Worm (Caenorhabditis elegans) whole organism, early embryonic: ENCODE results near the gene F58F12.1.
A peak's percentile ranks its signal among the peaks of the same experiment; 100 is the strongest.

Source experiments
- B0310.2 ChIP-seq: sonication (generic microtip); optimal IDR thresholded peaks from 2 replicates; lab custom pipeline; 2016; ENCODE audit warnings: mild to moderate bottlenecking, missing genetic modification characterization, missing compliant biosample characterization
- F13C5.2 ChIP-seq: sonication (generic microtip); optimal IDR thresholded peaks from 2 replicates; lab custom pipeline; 2017; ENCODE audit warnings: mild to moderate bottlenecking, missing genetic modification characterization, inconsistent platforms, missing compliant biosample characterization
- aly-1 ChIP-seq: sonication (generic microtip); optimal IDR thresholded peaks from 2 replicates; lab custom pipeline; 2016; ENCODE audit warnings: missing genetic modification characterization, missing compliant biosample characterization
- ama-1 ChIP-seq: fragments of 150-350 bp; optimal IDR thresholded peaks from 2 replicates; lab custom pipeline; 2014
- ceh-13 ChIP-seq: fragments of 200-800 bp; sonication (Bioruptor generic); optimal IDR thresholded peaks from 2 replicates; lab custom pipeline; 2018; ENCODE audit warnings: mild to moderate bottlenecking, missing genetic modification characterization, missing compliant biosample characterization
- ceh-36 ChIP-seq: sonication (generic microtip); optimal IDR thresholded peaks from 2 replicates; lab custom pipeline; 2016; ENCODE audit warnings: missing genetic modification characterization, inconsistent platforms, missing compliant biosample characterization
- ets-7 ChIP-seq: sonication (generic microtip); optimal IDR thresholded peaks from 2 replicates; lab custom pipeline; 2016; ENCODE audit warnings: missing genotype, missing genetic modification characterization, missing compliant biosample characterization
- flt-1 ChIP-seq: fragments of 200-800 bp; sonication (Bioruptor generic); IDR thresholded peaks from 2 replicates; pipeline ENCODE4 v1.3.6; 2022; ENCODE audit warnings: missing genetic modification characterization, missing compliant biosample characterization
- hmbx-1 ChIP-seq: sonication (generic microtip); optimal IDR thresholded peaks from 2 replicates; lab custom pipeline; 2016; ENCODE audit warnings: mild to moderate bottlenecking, missing genetic modification characterization, missing compliant biosample characterization
- hmg-4 ChIP-seq: fragments of 200-800 bp; sonication (Bioruptor generic); optimal IDR thresholded peaks from 2 replicates; lab custom pipeline; 2018; ENCODE audit warnings: mild to moderate bottlenecking, missing genetic modification characterization, missing compliant biosample characterization
- hnd-1 ChIP-seq: sonication (generic microtip); optimal IDR thresholded peaks from 2 replicates; lab custom pipeline; 2016; ENCODE audit warnings: missing genetic modification characterization, missing compliant biosample characterization
- pes-1 ChIP-seq: fragments of 200-800 bp; sonication (Bioruptor generic); IDR thresholded peaks from 2 replicates; pipeline ENCODE4 v1.3.6; 2022; ENCODE audit warnings: missing genetic modification reagents, missing genetic modification characterization, missing compliant biosample characterization
- scrt-1 ChIP-seq: fragments of 200-800 bp; sonication (Bioruptor generic); IDR thresholded peaks from 2 replicates; pipeline ENCODE4 v1.3.6; 2022; ENCODE audit warnings: missing genetic modification characterization, missing compliant biosample characterization
- sea-1 ChIP-seq: fragments of 200-800 bp; sonication (Bioruptor generic); conservative IDR thresholded peaks from 2 replicates; pipeline ENCODE4 v1.3.6; 2022; ENCODE audit warnings: missing genetic modification characterization, missing compliant biosample characterization
- tbx-11 ChIP-seq: fragments of 200-800 bp; sonication (Bioruptor generic); IDR thresholded peaks from 2 replicates; pipeline ENCODE4 v1.3.6; 2022; ENCODE audit warnings: missing genetic modification characterization, missing compliant biosample characterization
- tbx-37 ChIP-seq: fragments of 200-800 bp; sonication (Bioruptor generic); conservative IDR thresholded peaks from 2 replicates; pipeline ENCODE4 v1.3.6; 2022; ENCODE audit warnings: missing genetic modification reagents, missing genetic modification characterization, missing compliant biosample characterization
- tra-4 ChIP-seq: sonication (generic microtip); optimal IDR thresholded peaks from 2 replicates; lab custom pipeline; 2017; ENCODE audit warnings: missing genetic modification characterization, missing compliant biosample characterization

Gene F58F12.1

DNA sequence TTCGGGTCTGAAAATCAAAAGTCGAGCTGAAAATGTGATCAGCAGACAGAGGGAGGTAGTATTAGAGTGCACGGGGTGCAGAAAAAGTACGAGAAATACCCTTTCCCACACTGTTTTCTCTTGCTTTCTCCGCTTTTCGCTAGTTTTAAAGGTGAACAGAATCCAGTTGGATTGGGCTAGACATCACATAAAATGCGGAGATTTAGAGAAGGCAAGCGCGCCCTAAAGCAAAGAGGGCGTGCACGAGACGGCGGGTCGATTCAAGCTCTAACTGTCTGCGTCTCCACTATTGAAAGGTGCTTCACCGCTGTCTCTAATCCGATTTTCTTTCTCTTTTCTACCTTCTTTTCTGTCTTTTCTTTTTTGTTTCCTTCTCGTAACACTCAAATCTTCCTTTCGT, 13.3 kb upstream of the F58F12.1 start:
- TF ChIP-seq ceh-36 (tag; lab: Kevin White, UChicago) (peak; percentile 27), hmg-4 (GFP tag; lab: Kevin White, UChicago) (peak; percentile 50), tra-4 (no peak)

DNA sequence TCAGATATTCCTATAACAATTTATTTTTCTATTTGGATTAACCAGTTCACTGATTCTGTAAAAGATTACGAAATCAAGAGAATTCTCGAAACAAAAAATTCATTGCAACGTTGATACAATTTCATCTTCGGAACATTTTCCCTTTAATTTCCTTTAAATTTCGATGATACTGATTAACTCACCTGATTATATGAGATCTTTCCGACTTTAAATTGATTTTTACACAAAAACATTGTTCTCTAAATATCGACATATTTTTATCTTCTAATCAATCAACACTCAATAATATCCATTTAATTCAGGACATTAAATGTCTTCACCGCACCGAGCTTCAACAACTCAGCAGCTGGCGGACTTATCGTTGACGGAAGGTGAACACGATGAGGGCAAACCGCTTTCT, 12.4 kb upstream of the F58F12.1 start, which contains the start of gene lin-23:
Gene lin-23, plus strand, starts transcription at position 301 of the 400 bp plus-strand sequence.
- no peak for TF ChIP-seq ceh-36 (tag; lab: Kevin White, UChicago)
- TF ChIP-seq flt-1 (GFP tag; lab: Robert Waterston, UW) = no peak
- TF ChIP-seq tra-4 = no peak
- TF ChIP-seq B0310.2 = no peak
- no peak for TF ChIP-seq tbx-11 (GFP tag; lab: Robert Waterston, UW)
- no peak for TF ChIP-seq ets-7 (tag; lab: Kevin White, UChicago)
- TF ChIP-seq tbx-37 (GFP tag; lab: Robert Waterston, UW) = no peak

DNA sequence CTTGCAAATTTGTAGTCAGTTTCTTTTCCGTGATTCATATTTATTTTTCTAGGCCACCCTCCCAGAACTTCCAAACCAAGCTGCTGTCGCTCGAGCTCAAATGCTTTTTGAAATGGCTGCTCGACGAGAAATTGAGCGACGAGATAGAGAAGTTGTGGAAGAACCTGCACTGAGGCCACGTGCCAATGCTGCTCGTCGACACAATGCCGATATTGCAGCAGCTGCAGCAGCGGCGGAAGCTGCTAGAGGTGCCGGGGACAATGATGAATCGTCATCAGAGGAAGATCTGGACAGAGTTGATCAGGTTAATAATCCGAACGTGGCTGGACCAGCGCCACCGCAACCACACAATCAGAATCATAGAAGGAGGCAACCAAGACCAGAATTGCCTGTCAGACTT, 10.1 kb upstream of the F58F12.1 start:
- TF ChIP-seq tra-4 = no peak
- no peak for TF ChIP-seq F13C5.2 (tag; lab: Kevin White, UChicago)
- TF ChIP-seq hmbx-1 = no peak
- no peak for TF ChIP-seq sea-1 (GFP tag; lab: Robert Waterston, UW)
- no peak for TF ChIP-seq tbx-11 (GFP tag; lab: Robert Waterston, UW)
- TF ChIP-seq aly-1 (tag; lab: Kevin White, UChicago) = no peak
- TF ChIP-seq hnd-1 (tag; lab: Kevin White, UChicago) = no peak
- TF ChIP-seq ets-7 (tag; lab: Kevin White, UChicago) = no peak
- no peak for TF ChIP-seq ceh-36 (tag; lab: Kevin White, UChicago)
- TF ChIP-seq hmg-4 (GFP tag; lab: Kevin White, UChicago) = no peak
- TF ChIP-seq pes-1 (GFP tag; lab: Robert Waterston, UW) = no peak

DNA sequence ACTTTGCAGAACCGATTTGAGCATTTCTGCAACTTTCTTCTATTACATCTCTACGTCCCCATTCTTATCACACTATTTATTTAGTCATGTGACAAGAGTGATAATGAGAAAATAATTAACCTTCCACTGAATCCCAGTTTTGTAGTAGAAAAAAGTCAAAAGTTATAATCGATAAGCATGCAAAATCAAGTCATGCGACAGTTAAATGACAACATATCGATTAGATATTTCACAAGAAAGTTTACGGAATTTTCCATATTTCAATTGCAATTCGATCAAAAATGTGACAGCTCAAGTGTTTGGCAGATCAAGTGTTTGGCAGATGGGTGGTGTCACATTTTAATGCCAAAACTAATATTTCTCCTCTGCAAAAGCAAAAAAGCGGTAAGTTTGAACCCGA, 8.8 kb upstream of the F58F12.1 start:
- TF ChIP-seq hmg-4 (GFP tag; lab: Kevin White, UChicago) = no peak
- TF ChIP-seq sea-1 (GFP tag; lab: Robert Waterston, UW) = no peak
- TF ChIP-seq ets-7 (tag; lab: Kevin White, UChicago) = no peak
- no peak for TF ChIP-seq ceh-36 (tag; lab: Kevin White, UChicago)
- TF ChIP-seq ceh-13 (GFP tag; lab: Kevin White, UChicago) = no peak
- TF ChIP-seq hmbx-1 = no peak
- TF ChIP-seq tbx-11 (GFP tag; lab: Robert Waterston, UW) = no peak
- TF ChIP-seq scrt-1 (GFP tag; lab: Robert Waterston, UW) = no peak
- no peak for TF ChIP-seq hnd-1 (tag; lab: Kevin White, UChicago)
- no peak for TF ChIP-seq pes-1 (GFP tag; lab: Robert Waterston, UW)
- no peak for TF ChIP-seq tra-4
- no peak for TF ChIP-seq aly-1 (tag; lab: Kevin White, UChicago)
- no peak for TF ChIP-seq ama-1 (lab: Kevin White, UChicago)
- TF ChIP-seq tbx-37 (GFP tag; lab: Robert Waterston, UW) = no peak
- no peak for TF ChIP-seq B0310.2
- TF ChIP-seq F13C5.2 (tag; lab: Kevin White, UChicago) = no peak

DNA sequence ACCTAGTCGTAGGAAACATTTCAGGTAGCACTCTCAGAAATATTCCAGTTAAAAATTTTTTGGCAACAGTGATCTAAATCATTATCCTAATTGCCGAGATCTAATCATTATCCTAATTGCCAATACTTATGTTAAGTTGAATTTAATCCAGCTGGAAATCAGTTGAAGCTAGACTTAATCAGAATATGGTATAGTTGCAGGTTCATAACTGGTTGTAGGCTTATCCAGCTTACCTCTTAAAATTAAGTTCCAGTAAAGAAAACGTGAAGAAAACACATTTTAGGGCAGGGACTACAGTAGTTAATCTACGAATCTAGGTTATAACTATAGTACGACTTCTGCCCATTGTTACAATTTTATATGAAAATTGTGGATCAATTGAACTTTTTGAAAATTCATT, 6.8 kb upstream of the F58F12.1 start:
- TF ChIP-seq scrt-1 (GFP tag; lab: Robert Waterston, UW) (no peak), F13C5.2 (tag; lab: Kevin White, UChicago) (no peak), ama-1 (lab: Kevin White, UChicago) (no peak)

DNA sequence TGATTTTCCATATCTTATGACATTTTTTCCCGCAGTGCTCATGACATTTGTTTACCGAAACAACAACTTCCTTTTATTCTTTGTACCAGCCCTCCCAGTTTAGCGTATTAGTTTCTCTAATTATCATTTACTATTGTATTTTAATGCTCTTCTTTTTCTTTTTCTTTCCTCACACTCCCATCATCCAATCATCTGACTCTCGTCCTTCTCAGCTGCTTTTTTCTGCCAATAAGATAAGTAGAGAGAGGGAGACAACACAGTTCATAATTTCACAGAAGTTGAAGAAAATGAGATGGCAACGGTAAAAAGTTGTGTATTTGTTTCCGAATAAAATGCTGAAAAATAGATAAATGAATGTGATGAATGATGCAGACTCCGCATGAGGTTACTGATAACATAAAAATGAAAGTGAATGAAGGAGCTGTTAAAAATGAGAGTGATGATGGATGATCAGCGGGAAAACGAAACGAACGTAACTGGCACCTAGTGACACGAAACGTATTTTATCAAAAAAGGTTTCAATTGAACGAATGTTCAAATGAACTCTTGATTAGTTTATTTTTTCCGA, 6.0 kb upstream of the F58F12.1 start:
- TF ChIP-seq hnd-1 (tag; lab: Kevin White, UChicago) (no peak), scrt-1 (GFP tag; lab: Robert Waterston, UW) (no peak), aly-1 (tag; lab: Kevin White, UChicago) (no peak), B0310.2 (no peak), pes-1 (GFP tag; lab: Robert Waterston, UW) (no peak), hmbx-1 (no peak), tra-4 (no peak), tbx-37 (GFP tag; lab: Robert Waterston, UW) (no peak), tbx-11 (GFP tag; lab: Robert Waterston, UW) (no peak), flt-1 (GFP tag; lab: Robert Waterston, UW) (no peak), sea-1 (GFP tag; lab: Robert Waterston, UW) (no peak), ceh-36 (tag; lab: Kevin White, UChicago) (no peak), ceh-13 (GFP tag; lab: Kevin White, UChicago) (no peak), ets-7 (tag; lab: Kevin White, UChicago) (no peak), F13C5.2 (tag; lab: Kevin White, UChicago) (no peak)

DNA sequence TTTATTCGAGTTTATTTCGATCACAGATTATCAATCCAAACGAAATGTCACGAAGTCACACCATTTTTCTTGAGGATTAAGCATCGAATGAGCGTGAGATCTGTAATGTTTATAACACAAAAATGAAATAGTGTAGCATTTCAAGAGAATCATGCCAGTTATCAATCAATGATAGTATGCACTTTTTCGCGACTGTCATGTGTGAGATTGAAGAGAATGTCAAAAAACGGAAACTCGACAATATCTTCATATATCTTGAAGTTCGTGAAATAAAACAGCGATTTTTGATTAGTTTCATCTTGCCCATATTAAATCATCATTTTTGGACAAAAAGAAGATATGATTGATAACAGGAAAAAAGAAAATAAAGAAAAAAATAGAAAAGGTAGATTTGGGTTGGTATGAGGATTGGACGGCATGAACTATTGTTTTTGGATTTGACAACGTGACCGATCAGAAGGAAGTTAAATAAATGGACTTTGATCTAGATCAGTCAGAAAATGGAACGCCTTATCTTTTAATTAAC, 4.3 kb upstream of the F58F12.1 start:
- TF ChIP-seq hmbx-1 = no peak
- TF ChIP-seq tbx-11 (GFP tag; lab: Robert Waterston, UW) = no peak
- no peak for TF ChIP-seq hnd-1 (tag; lab: Kevin White, UChicago)
- no peak for TF ChIP-seq pes-1 (GFP tag; lab: Robert Waterston, UW)
- TF ChIP-seq tra-4 = no peak
- no peak for TF ChIP-seq aly-1 (tag; lab: Kevin White, UChicago)
- no peak for TF ChIP-seq flt-1 (GFP tag; lab: Robert Waterston, UW)
- no peak for TF ChIP-seq hmg-4 (GFP tag; lab: Kevin White, UChicago)
- TF ChIP-seq B0310.2 = no peak
- TF ChIP-seq sea-1 (GFP tag; lab: Robert Waterston, UW) = no peak
- no peak for TF ChIP-seq ceh-36 (tag; lab: Kevin White, UChicago)
- no peak for TF ChIP-seq tbx-37 (GFP tag; lab: Robert Waterston, UW)
